Fruit fly (Drosophila melanogaster) whole organism, embryonic: ENCODE results near the gene CG44000.

Experiments used
- Asciz ChIP-seq: fragments of 200-800 bp; sonication (Bioruptor generic); optimal IDR thresholded peaks from 2 replicates; lab custom pipeline; 2017; ENCODE audit warnings: missing biosample characterization, mild to moderate bottlenecking, missing genetic modification characterization, missing genetic modification reagents
- CG10979 ChIP-seq: fragments of 200-800 bp; sonication (Bioruptor generic); optimal IDR thresholded peaks from 2 replicates; lab custom pipeline; 2018; ENCODE audit warnings: missing biosample characterization, mild to moderate bottlenecking, missing genetic modification characterization, moderate library complexity
- CG11695 ChIP-seq: fragments of 200-800 bp; sonication (Bioruptor generic); IDR thresholded peaks from 3 replicates; pipeline ENCODE4 v1.3.6; 2022; ENCODE audit warnings: missing biosample characterization, missing genetic modification characterization
- CG13123 ChIP-seq: fragments of 200-800 bp; sonication (Bioruptor generic); optimal IDR thresholded peaks from 2 replicates; lab custom pipeline; 2016; ENCODE audit warnings: missing biosample characterization, missing genetic modification characterization
- CG14667 ChIP-seq: fragments of 200-800 bp; sonication (Bioruptor generic); IDR thresholded peaks from 2 replicates; pipeline ENCODE4 v1.3.6; 2022; ENCODE audit warnings: missing biosample characterization, missing genetic modification characterization
- CG14860 ChIP-seq: fragments of 200-800 bp; sonication (Bioruptor generic); IDR thresholded peaks from 3 replicates; pipeline ENCODE4 v1.3.6; 2022; ENCODE audit warnings: missing biosample characterization, missing genetic modification characterization; ENCODE audit not compliant: partially characterized antibody
- CG15601 ChIP-seq: fragments of 200-800 bp; sonication (Bioruptor generic); optimal IDR thresholded peaks from 3 replicates; lab custom pipeline; 2019; ENCODE audit warnings: missing biosample characterization, mild to moderate bottlenecking, missing genetic modification characterization, moderate library complexity
- CG17912 ChIP-seq: fragments of 200-800 bp; sonication (Bioruptor generic); optimal IDR thresholded peaks from 2 replicates; lab custom pipeline; 2018; ENCODE audit warnings: missing biosample characterization, mild to moderate bottlenecking, missing genetic modification characterization
- CG18476 ChIP-seq: fragments of 200-800 bp; sonication (Bioruptor generic); optimal IDR thresholded peaks from 2 replicates; lab custom pipeline; 2016; ENCODE audit warnings: missing biosample characterization, mild to moderate bottlenecking, missing genetic modification characterization
- CG2129 ChIP-seq: fragments of 200-800 bp; sonication (Bioruptor generic); IDR thresholded peaks from 2 replicates; pipeline ENCODE4 v1.3.6; 2022; ENCODE audit warnings: missing biosample characterization, missing genetic modification characterization; ENCODE audit not compliant: partially characterized antibody
- CG2712 ChIP-seq: fragments of 200-800 bp; optimal IDR thresholded peaks from 3 replicates; lab custom pipeline; 2019; ENCODE audit warnings: missing biosample characterization, mild to moderate bottlenecking, missing genetic modification characterization, moderate library complexity
- CG3163 ChIP-seq: fragments of 200-800 bp; sonication (Bioruptor generic); optimal IDR thresholded peaks from 3 replicates; lab custom pipeline; 2016; ENCODE audit warnings: missing biosample characterization, missing genetic modification characterization
- CG32772 ChIP-seq: fragments of 200-800 bp; sonication (Bioruptor generic); IDR thresholded peaks from 2 replicates; pipeline ENCODE4 v1.3.6; 2022; ENCODE audit warnings: missing biosample characterization, missing genetic modification characterization
- CG33557 ChIP-seq: fragments of 200-800 bp; sonication (Bioruptor generic); optimal IDR thresholded peaks from 2 replicates; lab custom pipeline; 2019; ENCODE audit warnings: missing biosample characterization, mild to moderate bottlenecking, missing genetic modification characterization, moderate library complexity
- CG3995 ChIP-seq: fragments of 200-800 bp; sonication (Bioruptor generic); optimal IDR thresholded peaks from 3 replicates; lab custom pipeline; 2016; ENCODE audit warnings: missing biosample characterization, missing genetic modification characterization
- CG7556 ChIP-seq: fragments of 200-800 bp; sonication (Bioruptor generic); optimal IDR thresholded peaks from 2 replicates; lab custom pipeline; 2017; ENCODE audit warnings: missing biosample characterization, mild to moderate bottlenecking, missing genetic modification characterization
- CG7786 ChIP-seq: fragments of 200-800 bp; sonication (Bioruptor generic); optimal IDR thresholded peaks from 2 replicates; lab custom pipeline; 2016; ENCODE audit warnings: missing biosample characterization, missing genetic modification characterization
- CG8388 ChIP-seq: fragments of 200-800 bp; sonication (Bioruptor generic); optimal IDR thresholded peaks from 2 replicates; lab custom pipeline; 2019; ENCODE audit warnings: missing biosample characterization, mild to moderate bottlenecking, missing genetic modification characterization, moderate library complexity
- Chrac-16 ChIP-seq: fragments of 200-800 bp; sonication (Bioruptor generic); optimal IDR thresholded peaks from 3 replicates; lab custom pipeline; 2016; ENCODE audit warnings: missing biosample characterization, missing genetic modification characterization
- Dfd ChIP-seq, 2 experiments: fragments of >200 bp; optimal IDR thresholded peaks; 2 replicates each; lab custom pipeline; 2017; ENCODE audit warnings: missing biosample characterization in 2 of 2, missing genetic modification characterization in 2 of 2
- Dip3 ChIP-seq: fragments of 200-800 bp; sonication (Bioruptor generic); optimal IDR thresholded peaks from 3 replicates; lab custom pipeline; 2016; ENCODE audit warnings: missing biosample characterization, missing genetic modification characterization
- Doc3 ChIP-seq: fragments of 200-800 bp; sonication (Bioruptor generic); IDR thresholded peaks from 3 replicates; pipeline ENCODE4 v1.3.6; 2022; ENCODE audit warnings: missing biosample characterization, missing genetic modification characterization; ENCODE audit not compliant: partially characterized antibody
- Eip74EF ChIP-seq, 2 experiments: fragments of 200-800 bp in 1 of 2; fragments of >200 bp in 1 of 2; sonication (Bioruptor generic) in 1 of 2; optimal IDR thresholded peaks; 2 replicates each; lab custom pipeline; 2017 to 2019; ENCODE audit warnings: missing biosample characterization in 2 of 2, missing genetic modification characterization in 2 of 2, mild to moderate bottlenecking in 1 of 2, moderate library complexity in 1 of 2
- Fer3 ChIP-seq: fragments of 200-800 bp; sonication (Bioruptor generic); optimal IDR thresholded peaks from 2 replicates; lab custom pipeline; 2018; ENCODE audit warnings: missing biosample characterization, mild to moderate bottlenecking, missing genetic modification characterization, moderate library complexity
- H2.0 ChIP-seq: fragments of 200-800 bp; sonication (Bioruptor generic); IDR thresholded peaks from 2 replicates; pipeline ENCODE4 v1.3.6; 2022; ENCODE audit warnings: missing biosample characterization, missing genetic modification characterization
- HmgD ChIP-seq: fragments of 200-800 bp; sonication (Bioruptor generic); optimal IDR thresholded peaks from 3 replicates; lab custom pipeline; 2016; ENCODE audit warnings: missing biosample characterization, missing genetic modification characterization
- Hr78 ChIP-seq, 2 experiments: fragments of 200-800 bp in 1 of 2; fragments of >200 bp in 1 of 2; sonication (Bioruptor generic) in 1 of 2; optimal IDR thresholded peaks; 2 replicates each; lab custom pipeline; 2017 to 2019; ENCODE audit warnings: missing biosample characterization in 2 of 2, missing genetic modification characterization in 2 of 2, mild to moderate bottlenecking in 1 of 2, moderate library complexity in 1 of 2
- Jarid2 ChIP-seq: fragments of 200-800 bp; sonication (Bioruptor generic); optimal IDR thresholded peaks from 3 replicates; lab custom pipeline; 2017; ENCODE audit warnings: mild to moderate bottlenecking, missing biosample characterization, missing genetic modification reagents, missing genetic modification characterization
- NC2α ChIP-seq: fragments of 200-800 bp; sonication (Bioruptor generic); optimal IDR thresholded peaks from 2 replicates; lab custom pipeline; 2016; ENCODE audit warnings: missing biosample characterization, missing genetic modification characterization
- Pdp1 ChIP-seq, 2 experiments: fragments of 200-800 bp; sonication (Bioruptor generic); optimal IDR thresholded peaks; 3 replicates each; lab custom pipeline; 2016; ENCODE audit warnings: missing biosample characterization in 2 of 2, missing genetic modification characterization in 2 of 2, mild to moderate bottlenecking in 1 of 2, moderate library complexity in 1 of 2
- TFAM ChIP-seq: fragments of 200-800 bp; sonication (Bioruptor generic); optimal IDR thresholded peaks from 2 replicates; lab custom pipeline; 2017; ENCODE audit warnings: missing biosample characterization, missing genetic modification characterization, inconsistent platforms
- az2 ChIP-seq: fragments of 200-800 bp; sonication (Bioruptor generic); optimal IDR thresholded peaks from 3 replicates; lab custom pipeline; 2016; ENCODE audit warnings: missing biosample characterization, missing genetic modification characterization
- cg ChIP-seq: fragments of 200-800 bp; sonication (Bioruptor generic); optimal IDR thresholded peaks from 3 replicates; lab custom pipeline; 2019; ENCODE audit warnings: missing biosample characterization, mild to moderate bottlenecking, missing genetic modification characterization, moderate library complexity
- crol ChIP-seq: fragments of 200-800 bp; sonication (Bioruptor generic); IDR thresholded peaks from 2 replicates; pipeline ENCODE4 v1.3.6; 2022; ENCODE audit warnings: missing biosample characterization, missing genetic modification characterization
- dmrt99B ChIP-seq: fragments of 200-800 bp; sonication (Bioruptor generic); optimal IDR thresholded peaks from 2 replicates; lab custom pipeline; 2018; ENCODE audit warnings: missing biosample characterization, mild to moderate bottlenecking, missing genetic modification characterization, moderate library complexity
- exex ChIP-seq: fragments of 200-800 bp; sonication (Bioruptor generic); optimal IDR thresholded peaks from 4 replicates; lab custom pipeline; 2018; ENCODE audit warnings: missing biosample characterization, mild to moderate bottlenecking, missing genetic modification characterization, moderate library complexity
- gfzf ChIP-seq: fragments of 200-800 bp; sonication (Bioruptor generic); optimal IDR thresholded peaks from 2 replicates; lab custom pipeline; 2016; ENCODE audit warnings: missing biosample characterization, mild to moderate bottlenecking, missing genetic modification characterization, moderate library complexity
- hb ChIP-seq: fragments of 200-800 bp; sonication (Bioruptor generic); IDR thresholded peaks from 3 replicates; pipeline ENCODE4 v1.3.6; 2022; ENCODE audit warnings: missing biosample characterization, missing genetic modification characterization; ENCODE audit not compliant: partially characterized antibody
- nmo ChIP-seq: fragments of 200-800 bp; sonication (Bioruptor generic); optimal IDR thresholded peaks from 2 replicates; lab custom pipeline; 2018; ENCODE audit warnings: missing biosample characterization, mild to moderate bottlenecking, missing genetic modification characterization, moderate library complexity
- oc ChIP-seq: fragments of 200-800 bp; sonication (Bioruptor generic); optimal IDR thresholded peaks from 2 replicates; lab custom pipeline; 2018; ENCODE audit warnings: missing biosample characterization, mild to moderate bottlenecking, missing genetic modification characterization, moderate library complexity
- phol ChIP-seq: fragments of 200-800 bp; sonication (Bioruptor generic); optimal IDR thresholded peaks from 3 replicates; lab custom pipeline; 2018; ENCODE audit warnings: missing biosample characterization, mild to moderate bottlenecking, missing genetic modification characterization, moderate library complexity
- row ChIP-seq: fragments of 200-800 bp; sonication (Bioruptor generic); IDR thresholded peaks from 3 replicates; pipeline ENCODE4 v1.3.6; 2022; ENCODE audit warnings: missing biosample characterization, missing genetic modification characterization
- slp2 ChIP-seq: fragments of 200-800 bp; sonication (Bioruptor generic); optimal IDR thresholded peaks from 2 replicates; lab custom pipeline; 2016; ENCODE audit warnings: missing biosample characterization, missing genetic modification characterization
- stwl ChIP-seq: fragments of 200-800 bp; sonication (Bioruptor generic); optimal IDR thresholded peaks from 3 replicates; lab custom pipeline; 2018; ENCODE audit warnings: missing biosample characterization, mild to moderate bottlenecking, missing genetic modification characterization, moderate library complexity
- tin ChIP-seq: fragments of 200-800 bp; sonication (Bioruptor generic); optimal IDR thresholded peaks from 3 replicates; lab custom pipeline; 2016; ENCODE audit warnings: missing biosample characterization, missing genetic modification characterization
- trem ChIP-seq: fragments of 200-800 bp; optimal IDR thresholded peaks from 3 replicates; lab custom pipeline; 2019; ENCODE audit warnings: missing biosample characterization, mild to moderate bottlenecking, missing genetic modification characterization, moderate library complexity
- vnd ChIP-seq: fragments of 200-800 bp; sonication (Bioruptor generic); IDR thresholded peaks from 3 replicates; pipeline ENCODE4 v1.3.6; 2022; ENCODE audit warnings: missing biosample characterization, missing genetic modification characterization; ENCODE audit not compliant: partially characterized antibody

The CG44000 gene

dm6 chr2L:5070797-5071579 lies 27.9 kb downstream of the CG44000 start, which contains the start of gene RpL37A (continued):
- TF ChIP-seq az2 (peak; percentile 52), Jarid2 (GFP tag; lab: Kevin White, UChicago) (peak; percentile 80), slp2 (peak; percentile 83), oc (tag; lab: Kevin White, UChicago) (no peak), Dip3 (peak; percentile 7), Eip74EF (GFP tag; optimal IDR thresholded peaks at IDR 0.05; lab: Kevin White, UChicago) (peak in 1 of 2 experiments; percentile 77), CG8388 (GFP tag; lab: Kevin White, UChicago) (peak; percentile 49), Doc3 (GFP tag; lab: Robert Waterston, UW) (no peak), tin (GFP tag; lab: Kevin White, UChicago) (peak; percentile 61), CG7786 (GFP tag; lab: Kevin White, UChicago) (peak; percentile 35), CG33557 (GFP tag; lab: Kevin White, UChicago) (peak; percentile 65), trem (tag; lab: Kevin White, UChicago) (peak; percentile 88), TFAM (GFP tag; lab: Kevin White, UChicago) (peak; percentile 68), Hr78 (GFP tag; optimal IDR thresholded peaks at IDR 0.05; lab: Kevin White, UChicago) (peak in 1 of 2 experiments; percentile 29), CG7556 (GFP tag; lab: Kevin White, UChicago) (peak; percentile 60), exex (tag; lab: Kevin White, UChicago) (peak; percentile 54), CG14860 (GFP tag; lab: Robert Waterston, UW) (no peak), Chrac-16 (GFP tag; lab: Kevin White, UChicago) (peak; percentile 25), HmgD (GFP tag; lab: Kevin White, UChicago) (peak; percentile 65), CG17912 (peak; percentile 90), Asciz (GFP tag; lab: Kevin White, UChicago) (peak; percentile 80), CG13123 (GFP tag; lab: Kevin White, UChicago) (peak; percentile 57), CG11695 (GFP tag; lab: Robert Waterston, UW) (peak; percentile 68), CG10979 (tag; lab: Kevin White, UChicago) (peak; percentile 69), vnd (no peak), stwl (tag; lab: Kevin White, UChicago) (peak; percentile 79), H2.0 (GFP tag; lab: Robert Waterston, UW) (peak; percentile 58; the same call in 1 of the 2 replicates), CG2129 (GFP tag; lab: Robert Waterston, UW) (no peak), CG14667 (no peak), NC2α (peak; percentile 73), Fer3 (tag; lab: Kevin White, UChicago) (peak; percentile 79), CG15601 (tag; lab: Kevin White, UChicago) (peak; percentile 86), Dfd (GFP tag; optimal IDR thresholded peaks at IDR 0.05; lab: Kevin White, UChicago) (no peak), cg (no peak), Pdp1 (GFP tag; optimal IDR thresholded peaks at IDR 0.05; lab: Kevin White, UChicago) (peak; percentile 60 to 85), CG3995 (peak; percentile 64), phol (tag; lab: Kevin White, UChicago) (peak; percentile 83), crol (0 out of 2 replicates have a peak, but pooled peaks have one; percentile 21), CG2712 (peak; percentile 81), row (peak; percentile 64), CG32772 (no peak; the same call in 1 of the 2 replicates), gfzf (GFP tag; lab: Kevin White, UChicago) (peak; percentile 99), CG18476 (GFP tag; lab: Kevin White, UChicago) (peak; percentile 63), nmo (GFP tag; lab: Kevin White, UChicago) (peak; percentile 81), dmrt99B (tag; lab: Kevin White, UChicago) (peak; percentile 63), hb (GFP tag; lab: Robert Waterston, UW) (no peak), CG3163 (GFP tag; lab: Kevin White, UChicago) (peak; percentile 63)
